Fruit fly (Drosophila melanogaster) whole organism, embryonic: ENCODE results near the gene CtsF.

Source experiments
- Atf-2 ChIP-seq: fragments of 200-800 bp; sonication (Bioruptor generic); optimal IDR thresholded peaks from 2 replicates; lab custom pipeline; 2016; ENCODE audit warnings: missing biosample characterization, missing genetic modification characterization
- B-H2 ChIP-seq: fragments of 200-800 bp; sonication (Bioruptor generic); optimal IDR thresholded peaks from 2 replicates; lab custom pipeline; 2018; ENCODE audit warnings: missing biosample characterization, mild to moderate bottlenecking, missing genetic modification characterization
- CG10267 ChIP-seq: fragments of 200-800 bp; sonication (Bioruptor generic); optimal IDR thresholded peaks from 2 replicates; lab custom pipeline; 2018; ENCODE audit warnings: missing biosample characterization, mild to moderate bottlenecking, missing genetic modification characterization, moderate library complexity
- CG10979 ChIP-seq: fragments of 200-800 bp; sonication (Bioruptor generic); optimal IDR thresholded peaks from 2 replicates; lab custom pipeline; 2018; ENCODE audit warnings: missing biosample characterization, mild to moderate bottlenecking, missing genetic modification characterization, moderate library complexity
- CG12219 ChIP-seq: fragments of 200-800 bp; sonication (Bioruptor generic); optimal IDR thresholded peaks from 3 replicates; lab custom pipeline; 2018; ENCODE audit warnings: missing biosample characterization, mild to moderate bottlenecking, missing genetic modification characterization
- CG12744 ChIP-seq: fragments of 200-800 bp; sonication (Bioruptor generic); optimal IDR thresholded peaks from 2 replicates; lab custom pipeline; 2016; ENCODE audit warnings: missing biosample characterization, missing genetic modification characterization
- CG1602 ChIP-seq: fragments of 200-800 bp; sonication (Bioruptor generic); optimal IDR thresholded peaks from 3 replicates; lab custom pipeline; 2016; ENCODE audit warnings: missing biosample characterization, missing genetic modification characterization
- CG17361 ChIP-seq: fragments of 200-800 bp; sonication (Bioruptor generic); IDR thresholded peaks from 3 replicates; pipeline ENCODE4 v1.3.6; 2022; ENCODE audit warnings: missing biosample characterization, missing genetic modification characterization
- CG18619 ChIP-seq: fragments of 200-800 bp; sonication (Bioruptor generic); optimal IDR thresholded peaks from 3 replicates; lab custom pipeline; 2017; ENCODE audit warnings: missing biosample characterization, mild to moderate bottlenecking, missing genetic modification characterization
- CG3281 ChIP-seq: fragments of 200-800 bp; sonication (Bioruptor generic); optimal IDR thresholded peaks from 3 replicates; lab custom pipeline; 2017; ENCODE audit warnings: missing biosample characterization, mild to moderate bottlenecking, missing genetic modification characterization
- CG3995 ChIP-seq: fragments of 200-800 bp; sonication (Bioruptor generic); optimal IDR thresholded peaks from 3 replicates; lab custom pipeline; 2016; ENCODE audit warnings: missing biosample characterization, missing genetic modification characterization
- CG4282 ChIP-seq: fragments of 200-800 bp; sonication (Bioruptor generic); optimal IDR thresholded peaks from 2 replicates; lab custom pipeline; 2016; ENCODE audit warnings: missing biosample characterization, missing genetic modification characterization
- CG4328 ChIP-seq: fragments of 200-800 bp; sonication (Bioruptor generic); optimal IDR thresholded peaks from 3 replicates; lab custom pipeline; 2017; ENCODE audit warnings: missing biosample characterization, missing genetic modification reagents, missing genetic modification characterization
- CG4617 ChIP-seq: fragments of 200-800 bp; sonication (Bioruptor generic); optimal IDR thresholded peaks from 3 replicates; lab custom pipeline; 2016; ENCODE audit warnings: missing biosample characterization, missing genetic modification characterization, borderline replicate concordance
- CG6254 ChIP-seq: fragments of 200-800 bp; sonication (Bioruptor generic); optimal IDR thresholded peaks from 3 replicates; lab custom pipeline; 2017; ENCODE audit warnings: mild to moderate bottlenecking, missing biosample characterization, missing genetic modification reagents, missing genetic modification characterization
- CG6272 ChIP-seq: fragments of 200-800 bp; sonication (Bioruptor generic); IDR thresholded peaks from 2 replicates; pipeline ENCODE4 v1.3.6; 2022; ENCODE audit warnings: missing biosample characterization, missing genetic modification characterization
- CG6654 ChIP-seq: fragments of 200-800 bp; sonication (Bioruptor generic); optimal IDR thresholded peaks from 2 replicates; lab custom pipeline; 2017; ENCODE audit warnings: missing biosample characterization, mild to moderate bottlenecking, missing genetic modification characterization
- CG7372 ChIP-seq: fragments of 200-800 bp; sonication (Bioruptor generic); IDR thresholded peaks from 2 replicates; pipeline ENCODE4 v1.3.6; 2022; ENCODE audit warnings: missing biosample characterization, missing genetic modification characterization
- CG7839 ChIP-seq: fragments of 200-800 bp; sonication (Bioruptor generic); optimal IDR thresholded peaks from 3 replicates; lab custom pipeline; 2018; ENCODE audit warnings: missing biosample characterization, mild to moderate bottlenecking, missing genetic modification characterization, moderate library complexity
- CG9609 ChIP-seq: fragments of 200-800 bp; sonication (Bioruptor generic); optimal IDR thresholded peaks from 3 replicates; lab custom pipeline; 2016; ENCODE audit warnings: missing biosample characterization, missing genetic modification characterization
- Dek ChIP-seq: fragments of 200-800 bp; sonication (Bioruptor generic); optimal IDR thresholded peaks from 3 replicates; lab custom pipeline; 2019; ENCODE audit warnings: missing biosample characterization, mild to moderate bottlenecking, missing genetic modification characterization, moderate library complexity
- E2f2 ChIP-seq: fragments of 200-800 bp; sonication (Bioruptor generic); IDR thresholded peaks from 2 replicates; pipeline ENCODE4 v1.3.6; 2022; ENCODE audit warnings: missing biosample characterization, missing genetic modification characterization
- Elba2 ChIP-seq: fragments of 200-800 bp; sonication (Bioruptor generic); optimal IDR thresholded peaks from 3 replicates; lab custom pipeline; 2016; ENCODE audit warnings: missing biosample characterization, missing genetic modification characterization
- HLH3B ChIP-seq: fragments of 200-800 bp; sonication (Bioruptor generic); IDR thresholded peaks from 2 replicates; pipeline ENCODE4 v1.3.6; 2022; ENCODE audit warnings: missing biosample characterization, missing genetic modification characterization
- Hmr ChIP-seq: fragments of 200-800 bp; sonication (Bioruptor generic); optimal IDR thresholded peaks from 3 replicates; lab custom pipeline; 2017; ENCODE audit warnings: mild to moderate bottlenecking, missing biosample characterization, missing genetic modification reagents, missing genetic modification characterization
- Meics ChIP-seq: fragments of 200-800 bp; sonication (Bioruptor generic); optimal IDR thresholded peaks from 2 replicates; lab custom pipeline; 2017; ENCODE audit warnings: missing biosample characterization, mild to moderate bottlenecking, missing genetic modification characterization
- Mes4 ChIP-seq: fragments of 200-800 bp; sonication (Bioruptor generic); optimal IDR thresholded peaks from 2 replicates; lab custom pipeline; 2016; ENCODE audit warnings: missing biosample characterization, missing genetic modification characterization
- Rx ChIP-seq: fragments of 200-800 bp; sonication (Bioruptor generic); IDR thresholded peaks from 2 replicates; pipeline ENCODE4 v1.3.6; 2022; ENCODE audit warnings: missing biosample characterization, missing genetic modification characterization
- aop ChIP-seq: fragments of 200-800 bp; sonication (Bioruptor generic); IDR thresholded peaks from 2 replicates; pipeline ENCODE4 v1.3.6; 2022; ENCODE audit warnings: missing biosample characterization, missing genetic modification characterization
- ase ChIP-seq: fragments of 200-800 bp; sonication (Bioruptor generic); IDR thresholded peaks from 3 replicates; pipeline ENCODE4 v1.3.6; 2022; ENCODE audit warnings: missing biosample characterization, missing genetic modification characterization
- bsh ChIP-seq, 2 experiments: fragments of 200-800 bp; sonication (Bioruptor generic); optimal IDR thresholded peaks; 2 replicates each; lab custom pipeline; 2017 to 2018; ENCODE audit warnings: mild to moderate bottlenecking in 2 of 2, missing biosample characterization in 2 of 2, missing genetic modification characterization in 2 of 2, moderate library complexity in 1 of 2
- caup ChIP-seq: fragments of 200-800 bp; sonication (Bioruptor generic); optimal IDR thresholded peaks from 3 replicates; lab custom pipeline; 2017; ENCODE audit warnings: missing biosample characterization, mild to moderate bottlenecking, missing genetic modification characterization, moderate library complexity; ENCODE audit not compliant: severe bottlenecking
- ci ChIP-seq: fragments of 200-800 bp; sonication (Bioruptor generic); IDR thresholded peaks from 3 replicates; pipeline ENCODE4 v1.3.6; 2022; ENCODE audit warnings: missing biosample characterization, missing genetic modification characterization
- exex ChIP-seq: fragments of 200-800 bp; sonication (Bioruptor generic); optimal IDR thresholded peaks from 4 replicates; lab custom pipeline; 2018; ENCODE audit warnings: missing biosample characterization, mild to moderate bottlenecking, missing genetic modification characterization, moderate library complexity
- fd64A ChIP-seq: fragments of 200-800 bp; sonication (Bioruptor generic); optimal IDR thresholded peaks from 3 replicates; lab custom pipeline; 2018; ENCODE audit warnings: missing biosample characterization, mild to moderate bottlenecking, missing genetic modification characterization
- fru ChIP-seq: fragments of >200 bp; optimal IDR thresholded peaks from 2 replicates; lab custom pipeline; 2017
- gem ChIP-seq: fragments of 200-800 bp; sonication (Bioruptor generic); optimal IDR thresholded peaks from 2 replicates; lab custom pipeline; 2019; ENCODE audit warnings: missing biosample characterization, mild to moderate bottlenecking, missing genetic modification characterization, moderate library complexity
- gt ChIP-seq: fragments of 200-800 bp; sonication (Bioruptor generic); IDR thresholded peaks from 2 replicates; pipeline ENCODE4 v1.3.6; 2022; ENCODE audit warnings: missing biosample characterization, missing genetic modification characterization
- hth ChIP-seq: fragments of >200 bp; optimal IDR thresholded peaks from 2 replicates; lab custom pipeline; 2017; ENCODE audit warnings: inconsistent platforms
- jing ChIP-seq: fragments of 200-800 bp; sonication (Bioruptor generic); optimal IDR thresholded peaks from 2 replicates; lab custom pipeline; 2018; ENCODE audit warnings: missing biosample characterization, mild to moderate bottlenecking, missing genetic modification characterization
- jumu ChIP-seq: fragments of 200-800 bp; sonication (Bioruptor generic); optimal IDR thresholded peaks from 3 replicates; lab custom pipeline; 2016; ENCODE audit warnings: missing biosample characterization, missing genetic modification characterization
- kay ChIP-seq: fragments of 200-800 bp; sonication (Bioruptor generic); optimal IDR thresholded peaks from 2 replicates; lab custom pipeline; 2016; ENCODE audit warnings: missing biosample characterization, missing genetic modification characterization
- lab ChIP-seq: fragments of 200-800 bp; sonication (Bioruptor generic); optimal IDR thresholded peaks from 3 replicates; lab custom pipeline; 2017; ENCODE audit warnings: missing biosample characterization, missing genetic modification characterization, mild to moderate bottlenecking, moderate library complexity, missing genetic modification reagents
- maf-S ChIP-seq: fragments of 200-800 bp; sonication (Bioruptor generic); optimal IDR thresholded peaks from 2 replicates; lab custom pipeline; 2016; ENCODE audit warnings: missing biosample characterization, missing genetic modification characterization
- pfk ChIP-seq: fragments of 200-800 bp; sonication (Bioruptor generic); optimal IDR thresholded peaks from 2 replicates; lab custom pipeline; 2018; ENCODE audit warnings: missing biosample characterization, mild to moderate bottlenecking, missing genetic modification characterization, moderate library complexity
- phol ChIP-seq: fragments of 200-800 bp; sonication (Bioruptor generic); optimal IDR thresholded peaks from 3 replicates; lab custom pipeline; 2018; ENCODE audit warnings: missing biosample characterization, mild to moderate bottlenecking, missing genetic modification characterization, moderate library complexity
- pnt ChIP-seq: fragments of 200-800 bp; sonication (Bioruptor generic); optimal IDR thresholded peaks from 3 replicates; lab custom pipeline; 2016; ENCODE audit warnings: missing biosample characterization, missing genetic modification characterization
- ro ChIP-seq: fragments of 200-800 bp; sonication (Bioruptor generic); IDR thresholded peaks from 2 replicates; pipeline ENCODE4 v1.3.6; 2022; ENCODE audit warnings: missing biosample characterization, missing genetic modification characterization
- so ChIP-seq: fragments of 200-800 bp; sonication (Bioruptor generic); IDR thresholded peaks from 3 replicates; pipeline ENCODE4 v1.3.6; 2022; ENCODE audit warnings: missing biosample characterization, missing genetic modification characterization
- tup ChIP-seq: fragments of 200-800 bp; sonication (Bioruptor generic); optimal IDR thresholded peaks from 2 replicates; lab custom pipeline; 2016; ENCODE audit warnings: missing biosample characterization, mild to moderate bottlenecking, missing genetic modification characterization, moderate library complexity
- zen ChIP-seq: fragments of 200-800 bp; sonication (Bioruptor generic); optimal IDR thresholded peaks from 3 replicates; lab custom pipeline; 2018; ENCODE audit warnings: missing biosample characterization, mild to moderate bottlenecking, missing genetic modification characterization, moderate library complexity

CtsF gene

DNA sequence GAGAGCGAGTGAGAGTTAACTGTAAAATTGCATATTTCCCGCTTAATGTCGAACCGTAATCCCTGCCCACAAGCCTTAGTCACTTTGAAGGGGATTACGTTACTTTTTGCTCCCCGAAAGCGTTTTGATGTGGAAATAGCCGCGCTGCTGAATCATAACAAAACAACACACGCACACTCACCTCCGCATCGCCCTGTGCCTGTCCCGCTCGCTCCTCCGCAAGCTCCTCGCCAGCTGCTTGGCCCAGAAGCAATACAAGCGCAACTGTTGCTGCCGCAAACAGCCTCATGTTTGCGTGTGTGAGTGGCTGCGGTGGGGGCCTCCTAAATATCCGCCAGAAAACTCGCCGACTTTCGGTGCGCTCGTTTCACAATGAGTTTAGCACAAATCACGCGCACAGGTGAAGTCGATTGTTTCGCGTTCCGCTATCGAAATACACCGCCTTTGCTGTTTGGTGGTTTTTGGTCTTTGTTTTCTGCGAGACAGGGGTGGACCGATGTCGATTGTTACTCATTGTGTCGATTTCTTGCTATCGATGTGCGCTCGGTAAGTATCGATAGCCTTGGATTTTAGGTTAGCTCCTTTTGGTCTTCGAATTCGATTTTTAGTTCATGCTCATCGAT, at the start of gene CtsF (continued):
- TF ChIP-seq CG1602 (GFP tag; lab: Kevin White, UChicago): no peak
- no peak for TF ChIP-seq maf-S (GFP tag; lab: Kevin White, UChicago)
- no peak for TF ChIP-seq bsh (GFP tag; optimal IDR thresholded peaks at IDR 0.05; lab: Kevin White, UChicago)
- peak; percentile 67 for TF ChIP-seq Hmr
- no peak for TF ChIP-seq CG6654 (GFP tag; lab: Kevin White, UChicago)
- TF ChIP-seq CG4328 (GFP tag; lab: Kevin White, UChicago): no peak
- no peak for TF ChIP-seq aop
- no peak for TF ChIP-seq pnt
- TF ChIP-seq E2f2 (GFP tag; lab: Robert Waterston, UW): peak; percentile 95
- no peak for TF ChIP-seq pfk
- no peak for TF ChIP-seq CG10979 (tag; lab: Kevin White, UChicago)
- TF ChIP-seq ase (GFP tag; lab: Robert Waterston, UW): no peak
- peak; percentile 49; the same call in 1 of the 3 replicates for TF ChIP-seq CG17361 (GFP tag; lab: Robert Waterston, UW)
- TF ChIP-seq CG10267 (tag; lab: Kevin White, UChicago): peak; percentile 65
- no peak for TF ChIP-seq CG6272
- no peak for TF ChIP-seq exex (tag; lab: Kevin White, UChicago)
- no peak for TF ChIP-seq zen (tag; lab: Kevin White, UChicago)
- no peak for TF ChIP-seq gt (GFP tag; lab: Robert Waterston, UW)
- TF ChIP-seq Meics (GFP tag; lab: Kevin White, UChicago): no peak
- TF ChIP-seq fru (lab: Kevin White, UChicago): no peak
- no peak for TF ChIP-seq CG9609 (GFP tag; lab: Kevin White, UChicago)
- no peak for TF ChIP-seq hth (lab: Kevin White, UChicago)
- TF ChIP-seq phol: peak; percentile 1
- no peak for TF ChIP-seq CG12744 (GFP tag; lab: Kevin White, UChicago)
- TF ChIP-seq kay: peak; percentile 77
- no peak for TF ChIP-seq fd64A (GFP tag; lab: Kevin White, UChicago)
- peak; percentile 54 for TF ChIP-seq lab
- no peak for TF ChIP-seq CG7839 (tag; lab: Kevin White, UChicago)
- TF ChIP-seq tup (GFP tag; lab: Kevin White, UChicago): no peak
- TF ChIP-seq caup: peak; percentile 15
- TF ChIP-seq CG7372: no peak
- no peak for TF ChIP-seq gem (tag; lab: Kevin White, UChicago)
- no peak for TF ChIP-seq B-H2 (GFP tag; lab: Kevin White, UChicago)
- TF ChIP-seq Rx: no peak
- no peak for TF ChIP-seq Elba2 (GFP tag; lab: Kevin White, UChicago)
- TF ChIP-seq CG6254 (GFP tag; lab: Kevin White, UChicago): no peak
- no peak for TF ChIP-seq CG12219
- TF ChIP-seq Atf-2 (GFP tag; lab: Kevin White, UChicago): no peak
- peak; percentile 32 for TF ChIP-seq CG4282 (GFP tag; lab: Kevin White, UChicago)
- no peak for TF ChIP-seq Dek (tag; lab: Kevin White, UChicago)
- TF ChIP-seq CG18619 (GFP tag; lab: Kevin White, UChicago): no peak
- TF ChIP-seq CG3281 (GFP tag; lab: Kevin White, UChicago): no peak
- TF ChIP-seq so (GFP tag; lab: Robert Waterston, UW): no peak; the same call in 2 of the 3 replicates
- no peak for TF ChIP-seq jing
- TF ChIP-seq CG4617: peak; percentile 57
- no peak for TF ChIP-seq CG3995 (GFP tag; lab: Kevin White, UChicago)
- TF ChIP-seq Mes4 (GFP tag; lab: Kevin White, UChicago): peak; percentile 11
- TF ChIP-seq ro (GFP tag; lab: Robert Waterston, UW): no peak
- TF ChIP-seq ci (GFP tag; lab: Robert Waterston, UW): peak; percentile 56; the same call in 2 of the 3 replicates
- peak; percentile 14 for TF ChIP-seq jumu (GFP tag; lab: Kevin White, UChicago)
- no peak for TF ChIP-seq HLH3B (GFP tag; lab: Robert Waterston, UW)
